Worm (Caenorhabditis elegans): Measurements from ENCODE around the gene F46G11.6.

The F46G11.6 gene

ce11 chrX:5801156-5801592, 14.9 kb downstream of the F46G11.6 start (continued):
- TF ChIP-seq lin-26 (GFP tag; IDR thresholded peaks at IDR 0.05) (peak; percentile 89), aptf-2 (GFP tag; conservative IDR thresholded peaks at IDR 0.05) (peak; percentile 74; the same call in 1 of the 2 replicates), ceh-58 (GFP tag; IDR thresholded peaks at IDR 0.05) (0 out of 2 replicates have a peak, but pooled peaks have one; percentile 47), repo-1 (tag; optimal IDR thresholded peaks at IDR 0.05) (peak; percentile 89), ztf-25 (GFP tag; IDR thresholded peaks at IDR 0.05) (peak; percentile 87; the same call in 1 of the 2 replicates), ets-4 (GFP tag; optimal IDR thresholded peaks at IDR 0.05) (peak; percentile 76), ztf-3 (GFP tag; optimal IDR thresholded peaks at IDR 0.05) (no peak), aptf-3 (GFP tag; IDR thresholded peaks at IDR 0.05) (0 out of 2 replicates have a peak, but pooled peaks have one; percentile 38), fkh-3 (tag; optimal IDR thresholded peaks at IDR 0.05) (peak; percentile 58), madf-3 (GFP tag; IDR thresholded peaks at IDR 0.05) (peak; percentile 48; the same call in 1 of the 2 replicates), F10E7.11 (tag; optimal IDR thresholded peaks at IDR 0.05) (peak; percentile 27), somi-1 (GFP tag; optimal IDR thresholded peaks at IDR 0.05) (peak; percentile 91), T26A5.8 (tag; optimal IDR thresholded peaks at IDR 0.05) (peak; percentile 92), Y79H2A.3 (GFP tag; conservative IDR thresholded peaks at IDR 0.05) (0 out of 2 replicates have a peak, but pooled peaks have one; percentile 63), lag-1 (GFP tag; IDR thresholded peaks at IDR 0.05) (no peak), lsy-27 (tag; optimal IDR thresholded peaks at IDR 0.05; ENCODE audit: borderline replicate concordance, insufficient read depth) (no peak), him-1 (tag; optimal IDR thresholded peaks at IDR 0.05) (peak; percentile 86), ekl-4 (GFP tag; IDR thresholded peaks at IDR 0.05) (peak; percentile 62; the same call in 1 of the 2 replicates), attf-5 (GFP tag; optimal IDR thresholded peaks at IDR 0.05) (peak; percentile 69), ccch-3 (GFP tag; optimal IDR thresholded peaks at IDR 0.05) (peak; percentile 74), madf-8 (GFP tag; conservative IDR thresholded peaks at IDR 0.05) (no peak), F49E8.2 (tag; optimal IDR thresholded peaks at IDR 0.05; ENCODE audit: insufficient read depth) (peak; percentile 36), Y67H2A.10 (GFP tag; conservative IDR thresholded peaks at IDR 0.05) (peak; percentile 35; the same call in 1 of the 2 replicates), rec-8 (tag; optimal IDR thresholded peaks at IDR 0.05) (peak; percentile 79 to 89), zim-3 (tag; optimal IDR thresholded peaks at IDR 0.05) (peak; percentile 89), let-526 (GFP tag; IDR thresholded peaks at IDR 0.05) (peak; percentile 83; the same call in 1 of the 2 replicates), ztf-22 (GFP tag; optimal IDR thresholded peaks at IDR 0.05) (peak; percentile 73), chd-7 (tag; optimal IDR thresholded peaks at IDR 0.05) (peak; percentile 91), F33H1.4 (GFP tag; IDR thresholded peaks at IDR 0.05) (peak; percentile 23; the same call in 1 of the 2 replicates), rpc-1 (optimal IDR thresholded peaks at IDR 0.05) (peak; percentile 96), rpc-1 (tag; optimal IDR thresholded peaks at IDR 0.05) (peak; percentile 96), B0336.3 (GFP tag; IDR thresholded peaks at IDR 0.05) (peak; percentile 79), snpc-1.1 (tag; optimal IDR thresholded peaks at IDR 0.05; ENCODE audit: insufficient read depth) (peak; percentile 48), tbx-9 (tag; optimal IDR thresholded peaks at IDR 0.05; ENCODE audit: borderline replicate concordance) (no peak), F22D6.2 (tag; optimal IDR thresholded peaks at IDR 0.05) (peak; percentile 62), cebp-1 (GFP tag; IDR thresholded peaks at IDR 0.05) (peak; percentile 55; the same call in 1 of the 2 replicates), cebp-1 (tag; optimal IDR thresholded peaks at IDR 0.05) (peak; percentile 85), mes-4 (tag; optimal IDR thresholded peaks at IDR 0.05) (peak; percentile 83), ceh-40 (GFP tag; IDR thresholded peaks at IDR 0.05) (0 out of 2 replicates have a peak, but pooled peaks have one; percentile 56), egrh-3 (GFP tag; IDR thresholded peaks at IDR 0.05) (peak; percentile 57), snpc-4 (GFP tag; optimal IDR thresholded peaks at IDR 0.05) (peak; percentile 73), snpc-4 (tag; optimal IDR thresholded peaks at IDR 0.05) (peak; percentile 11 to 83 (median 78)), F37B4.10 (GFP tag; IDR thresholded peaks at IDR 0.05) (no peak), T07F8.4 (tag; optimal IDR thresholded peaks at IDR 0.05) (peak; percentile 84), nhr-27 (tag; optimal IDR thresholded peaks at IDR 0.05) (peak; percentile 66), ZK185.1 (tag; optimal IDR thresholded peaks at IDR 0.05; ENCODE audit: poor library complexity, severe bottlenecking) (peak; percentile 94), atf-7 (tag; optimal IDR thresholded peaks at IDR 0.05) (peak; percentile 73), nhr-80 (tag; optimal IDR thresholded peaks at IDR 0.05) (peak; percentile 52)
